Worm (Caenorhabditis elegans): Measurements from ENCODE around the gene seu-1.

DNA sequence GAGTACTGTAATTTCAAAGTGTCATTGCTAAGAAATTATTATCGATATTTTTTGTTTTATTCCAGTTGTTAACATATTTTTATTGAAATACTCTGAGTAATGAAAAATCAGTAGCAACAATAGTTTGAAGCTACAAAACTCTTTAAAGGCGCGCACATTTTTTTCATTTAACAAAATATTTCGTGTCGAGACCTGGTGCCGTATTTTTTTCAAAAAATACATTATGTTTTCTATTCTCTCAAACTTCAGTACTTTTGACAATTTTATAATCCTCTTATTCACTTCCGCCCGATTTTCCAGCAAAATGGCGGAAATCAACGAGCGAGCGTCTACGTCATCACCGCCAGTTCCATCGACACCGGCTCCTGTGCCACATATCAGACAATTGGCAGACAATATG, 4.5 kb downstream of the seu-1 start, which contains the start of gene blos-2:
- TF ChIP-seq ama-1 (optimal IDR thresholded peaks at IDR 0.05) (no peak), ama-1 (GFP tag; optimal IDR thresholded peaks at IDR 0.05) (no peak), ZK185.1 (tag; optimal IDR thresholded peaks at IDR 0.05; ENCODE audit: poor library complexity, severe bottlenecking) (no peak), lag-1 (GFP tag; IDR thresholded peaks at IDR 0.05) (no peak), F49E8.2 (tag; optimal IDR thresholded peaks at IDR 0.05; ENCODE audit: insufficient read depth) (no peak), F55B11.4 (tag; optimal IDR thresholded peaks at IDR 0.05; ENCODE audit: borderline replicate concordance, insufficient read depth) (no peak), atf-7 (tag; optimal IDR thresholded peaks at IDR 0.05) (no peak), snpc-4 (GFP tag; optimal IDR thresholded peaks at IDR 0.05) (no peak), snpc-4 (tag; optimal IDR thresholded peaks at IDR 0.05) (no peak), nhr-179 (tag; optimal IDR thresholded peaks at IDR 0.05) (no peak)
